Worm (Caenorhabditis elegans) whole organism, young adult: ENCODE measurements around the gene hpo-25.

Experiments
- B0261.1 ChIP-seq: sonication (generic microtip); optimal IDR thresholded peaks from 2 replicates; lab custom pipeline; 2016; ENCODE audit warnings: mild to moderate bottlenecking, missing genetic modification characterization, moderate library complexity, missing compliant biosample characterization
- F23B12.7 ChIP-seq: sonication (generic microtip); optimal IDR thresholded peaks from 2 replicates; lab custom pipeline; 2017; ENCODE audit warnings: missing genetic modification characterization, mild to moderate bottlenecking, missing compliant biosample characterization, antibody characterized with exemption, moderate library complexity; ENCODE audit not compliant: insufficient read depth
- F33H1.4 ChIP-seq: fragments of 200-800 bp; sonication (Bioruptor generic); IDR thresholded peaks from 2 replicates; pipeline ENCODE4 v1.3.6; 2022; ENCODE audit warnings: missing genetic modification reagents, missing genetic modification characterization, missing compliant biosample characterization
- T07F8.4 ChIP-seq: sonication (generic microtip); optimal IDR thresholded peaks from 2 replicates; lab custom pipeline; 2016; ENCODE audit warnings: mild to moderate bottlenecking, missing genetic modification characterization, moderate library complexity, missing compliant biosample characterization
- T26A5.8 ChIP-seq: sonication (generic microtip); optimal IDR thresholded peaks from 2 replicates; lab custom pipeline; 2016; ENCODE audit warnings: missing genetic modification characterization, missing compliant biosample characterization
- Y95B8A.8 ChIP-seq: fragments of 200-800 bp; sonication (Bioruptor generic); IDR thresholded peaks from 2 replicates; pipeline ENCODE4 v1.3.6; 2022; ENCODE audit warnings: missing genetic modification reagents, missing genetic modification characterization, missing compliant biosample characterization
- aptf-3 ChIP-seq: fragments of 200-800 bp; sonication (Bioruptor generic); IDR thresholded peaks from 2 replicates; pipeline ENCODE4 v1.3.6; 2022; ENCODE audit warnings: missing genetic modification characterization, missing compliant biosample characterization
- attf-5 ChIP-seq: fragments of 200-800 bp; sonication (Bioruptor generic); optimal IDR thresholded peaks from 2 replicates; lab custom pipeline; 2018; ENCODE audit warnings: mild to moderate bottlenecking, missing genetic modification characterization, missing compliant biosample characterization
- bed-1 ChIP-seq: fragments of 200-800 bp; sonication (Bioruptor generic); IDR thresholded peaks from 2 replicates; pipeline ENCODE4 v1.3.6; 2022; ENCODE audit warnings: missing genetic modification reagents, missing genetic modification characterization, missing compliant biosample characterization
- bed-2 ChIP-seq: fragments of 200-800 bp; sonication (Bioruptor generic); IDR thresholded peaks from 2 replicates; pipeline ENCODE4 v1.3.6; 2022; ENCODE audit warnings: missing genetic modification reagents, missing genetic modification characterization, missing compliant biosample characterization
- ccch-3 ChIP-seq: fragments of 200-800 bp; sonication (Bioruptor generic); optimal IDR thresholded peaks from 2 replicates; lab custom pipeline; 2018; ENCODE audit warnings: mild to moderate bottlenecking, missing genetic modification characterization, missing compliant biosample characterization
- cebp-1 ChIP-seq, 2 experiments: fragments of 200-800 bp in 1 of 2; sonication (Bioruptor generic) in 1 of 2; sonication (generic microtip) in 1 of 2; IDR thresholded peaks in 1 of 2; optimal IDR thresholded peaks in 1 of 2; 2 replicates each; pipeline versions ENCODE4 v1.3.6 to Lab custom; 2017 to 2022; ENCODE audit warnings: missing compliant biosample characterization in 2 of 2, missing genetic modification characterization in 2 of 2, mild to moderate bottlenecking in 1 of 2, missing genetic modification reagents in 1 of 2, moderate library complexity in 1 of 2
- cebp-2 ChIP-seq: fragments of 200-800 bp; sonication (Bioruptor generic); IDR thresholded peaks from 2 replicates; pipeline ENCODE4 v1.3.6; 2022; ENCODE audit warnings: missing genetic modification characterization, missing compliant biosample characterization
- ceh-100 ChIP-seq: fragments of 200-800 bp; sonication (Bioruptor generic); IDR thresholded peaks from 2 replicates; pipeline ENCODE4 v1.3.6; 2022; ENCODE audit warnings: missing genetic modification reagents, missing genetic modification characterization, missing compliant biosample characterization
- ceh-27 ChIP-seq: fragments of 200-800 bp; sonication (Bioruptor generic); optimal IDR thresholded peaks from 2 replicates; lab custom pipeline; 2018; ENCODE audit warnings: mild to moderate bottlenecking, missing genetic modification characterization, moderate library complexity, missing compliant biosample characterization
- dpff-1 ChIP-seq: sonication (generic microtip); optimal IDR thresholded peaks from 2 replicates; lab custom pipeline; 2017; ENCODE audit warnings: mild to moderate bottlenecking, missing genetic modification characterization, missing compliant biosample characterization
- efl-1 ChIP-seq: fragments of 150-350 bp; optimal IDR thresholded peaks from 2 replicates; lab custom pipeline; 2014; ENCODE audit warnings: missing biosample characterization, missing genetic modification reagents, missing genetic modification characterization
- egrh-3 ChIP-seq: fragments of 200-800 bp; sonication (Bioruptor generic); IDR thresholded peaks from 2 replicates; pipeline ENCODE4 v1.3.6; 2022; ENCODE audit warnings: missing genetic modification reagents, missing genetic modification characterization, missing compliant biosample characterization
- hlh-26 ChIP-seq: fragments of 200-800 bp; sonication (Bioruptor generic); conservative IDR thresholded peaks from 2 replicates; pipeline ENCODE4 v1.3.6; 2022; ENCODE audit warnings: missing genetic modification reagents, missing genetic modification characterization, missing compliant biosample characterization
- hrde-1 ChIP-seq: sonication (generic microtip); optimal IDR thresholded peaks from 2 replicates; lab custom pipeline; 2016; ENCODE audit warnings: missing genetic modification characterization, mild to moderate bottlenecking, missing compliant biosample characterization, moderate library complexity, missing genotype, missing genetic modification reagents, borderline replicate concordance
- lag-1 ChIP-seq: fragments of 200-800 bp; sonication (Bioruptor generic); IDR thresholded peaks from 2 replicates; pipeline ENCODE4 v1.3.6; 2022; ENCODE audit warnings: missing genetic modification reagents, missing genetic modification characterization, missing compliant biosample characterization
- let-526 ChIP-seq: fragments of 200-800 bp; sonication (Bioruptor generic); IDR thresholded peaks from 2 replicates; pipeline ENCODE4 v1.3.6; 2022; ENCODE audit warnings: missing genetic modification reagents, missing genetic modification characterization, missing compliant biosample characterization
- let-607 ChIP-seq, 2 experiments: fragments of 200-800 bp in 1 of 2; sonication (Bioruptor generic) in 1 of 2; sonication (generic microtip) in 1 of 2; optimal IDR thresholded peaks; 2 replicates each; lab custom pipeline; 2016 to 2018; ENCODE audit warnings: mild to moderate bottlenecking in 2 of 2, missing compliant biosample characterization in 2 of 2, missing genetic modification characterization in 2 of 2, moderate library complexity in 2 of 2, missing genotype in 1 of 2
- lin-26 ChIP-seq: fragments of 200-800 bp; sonication (Bioruptor generic); IDR thresholded peaks from 2 replicates; pipeline ENCODE4 v1.3.6; 2022; ENCODE audit warnings: missing genetic modification reagents, missing genetic modification characterization, missing compliant biosample characterization
- mcd-1 ChIP-seq: fragments of 200-800 bp; sonication (Bioruptor generic); IDR thresholded peaks from 2 replicates; pipeline ENCODE4 v1.3.6; 2022; ENCODE audit warnings: missing genetic modification reagents, missing genetic modification characterization, missing compliant biosample characterization
- nfya-1 ChIP-seq: sonication (generic microtip); optimal IDR thresholded peaks from 2 replicates; lab custom pipeline; 2017; ENCODE audit warnings: antibody characterized with exemption, missing compliant biosample characterization, missing genetic modification characterization, borderline replicate concordance; ENCODE audit not compliant: insufficient read depth
- nfya-2 ChIP-seq: fragments of 200-800 bp; sonication (Bioruptor generic); IDR thresholded peaks from 2 replicates; pipeline ENCODE4 v1.3.6; 2022; ENCODE audit warnings: missing genetic modification reagents, missing genetic modification characterization, missing compliant biosample characterization
- nhr-179 ChIP-seq: sonication (generic microtip); optimal IDR thresholded peaks from 2 replicates; lab custom pipeline; 2016; ENCODE audit warnings: mild to moderate bottlenecking, missing genetic modification characterization, missing compliant biosample characterization
- nhr-80 ChIP-seq: sonication (generic microtip); optimal IDR thresholded peaks from 2 replicates; lab custom pipeline; 2016; ENCODE audit warnings: missing genetic modification characterization, missing compliant biosample characterization
- sdz-38 ChIP-seq: sonication (generic microtip); optimal IDR thresholded peaks from 2 replicates; lab custom pipeline; 2016; ENCODE audit warnings: missing genotype, missing genetic modification characterization, missing compliant biosample characterization
- tlf-1 ChIP-seq: fragments of 200-800 bp; sonication (Bioruptor generic); optimal IDR thresholded peaks from 2 replicates; lab custom pipeline; 2018; ENCODE audit warnings: mild to moderate bottlenecking, missing genetic modification characterization, missing compliant biosample characterization
- zfh-2 ChIP-seq: fragments of 200-800 bp; sonication (Bioruptor generic); conservative IDR thresholded peaks from 2 replicates; pipeline ENCODE4 v1.3.6; 2022; ENCODE audit warnings: missing genetic modification reagents, missing genetic modification characterization, missing compliant biosample characterization
- ztf-25 ChIP-seq: fragments of 200-800 bp; sonication (Bioruptor generic); IDR thresholded peaks from 2 replicates; pipeline ENCODE4 v1.3.6; 2022; ENCODE audit warnings: missing genetic modification reagents, missing genetic modification characterization, missing compliant biosample characterization
- ztf-28 ChIP-seq: fragments of 200-800 bp; sonication (Bioruptor generic); IDR thresholded peaks from 2 replicates; pipeline ENCODE4 v1.3.6; 2022; ENCODE audit warnings: missing genetic modification reagents, missing genetic modification characterization, missing compliant biosample characterization
- ztf-3 ChIP-seq: fragments of 200-800 bp; sonication (Bioruptor generic); optimal IDR thresholded peaks from 2 replicates; lab custom pipeline; 2018; ENCODE audit warnings: mild to moderate bottlenecking, missing genetic modification characterization, missing compliant biosample characterization

The hpo-25 gene

DNA sequence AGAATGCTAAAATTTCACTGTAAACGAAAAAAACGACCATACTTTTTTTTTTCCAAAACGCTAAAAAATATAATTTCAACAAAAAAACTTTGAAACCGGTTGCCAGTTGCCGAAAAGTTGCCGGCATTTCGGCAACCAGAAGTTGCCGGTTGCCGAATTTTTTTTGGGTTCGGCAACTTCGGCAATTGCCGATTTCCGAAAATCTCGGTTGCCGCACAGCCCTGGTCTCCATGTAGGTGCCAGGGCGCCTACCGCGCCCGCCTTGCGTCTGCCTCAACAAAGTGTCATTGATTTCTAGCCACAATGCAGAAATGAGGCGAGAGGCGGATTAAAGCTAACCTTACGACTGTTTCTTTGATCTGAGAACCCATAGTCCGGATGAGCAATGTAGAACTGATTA lies 42.0 kb downstream of the hpo-25 start:
- TF ChIP-seq zfh-2: peak; percentile 63
- no peak for TF ChIP-seq lag-1 (GFP tag; lab: Robert Waterston, UW)
- no peak for TF ChIP-seq F23B12.7 (tag; lab: Kevin White, UChicago)
- TF ChIP-seq bed-2: no peak
- TF ChIP-seq aptf-3 (GFP tag; lab: Robert Waterston, UW): no peak
- TF ChIP-seq nfya-2 (GFP tag; lab: Robert Waterston, UW): 0 out of 2 replicates have a peak, but pooled peaks have one; percentile 15
- TF ChIP-seq nhr-179 (tag; lab: Kevin White, UChicago): no peak
- TF ChIP-seq, all 124 proteins: peak for 2

DNA sequence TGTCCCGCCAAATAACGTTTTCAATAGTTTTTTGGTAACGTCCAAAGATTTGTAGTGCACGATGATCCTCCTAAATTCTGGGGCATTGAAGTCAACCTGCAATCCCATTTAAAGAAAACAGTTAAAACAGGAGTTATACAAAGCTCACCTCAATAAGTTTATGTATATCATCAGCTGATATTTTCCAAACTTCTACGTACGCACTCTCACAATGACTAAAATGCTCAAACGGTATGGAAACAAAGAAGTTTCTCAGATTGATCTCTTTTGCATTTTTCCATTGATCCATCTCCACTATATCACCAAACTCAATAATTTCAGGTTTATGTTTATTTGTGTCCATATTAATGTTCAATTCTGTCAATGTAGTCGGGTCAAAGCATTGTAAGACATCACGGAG lies 42.5 kb downstream of the hpo-25 start:
- TF ChIP-seq ccch-3 (GFP tag; lab: Kevin White, UChicago) (no peak), hlh-26 (GFP tag; lab: Robert Waterston, UW) (no peak), lin-26 (GFP tag; lab: Robert Waterston, UW) (no peak), let-526 (GFP tag; lab: Robert Waterston, UW) (no peak), tlf-1 (no peak), nfya-1 (tag; lab: Kevin White, UChicago) (no peak), ztf-25 (GFP tag; lab: Robert Waterston, UW) (no peak), sdz-38 (tag; lab: Kevin White, UChicago) (no peak), Y95B8A.8 (GFP tag; lab: Robert Waterston, UW) (no peak), hrde-1 (tag; lab: Kevin White, UChicago) (no peak), cebp-2 (GFP tag; lab: Robert Waterston, UW) (no peak), egrh-3 (GFP tag; lab: Robert Waterston, UW) (no peak), F33H1.4 (no peak), ztf-28 (no peak), ceh-100 (GFP tag; lab: Robert Waterston, UW) (no peak), bed-2 (no peak), cebp-1 (GFP tag; IDR thresholded peaks at IDR 0.05; lab: Robert Waterston, UW) (no peak), cebp-1 (tag; optimal IDR thresholded peaks at IDR 0.05; lab: Kevin White, UChicago) (no peak), B0261.1 (tag; lab: Kevin White, UChicago) (no peak)

DNA sequence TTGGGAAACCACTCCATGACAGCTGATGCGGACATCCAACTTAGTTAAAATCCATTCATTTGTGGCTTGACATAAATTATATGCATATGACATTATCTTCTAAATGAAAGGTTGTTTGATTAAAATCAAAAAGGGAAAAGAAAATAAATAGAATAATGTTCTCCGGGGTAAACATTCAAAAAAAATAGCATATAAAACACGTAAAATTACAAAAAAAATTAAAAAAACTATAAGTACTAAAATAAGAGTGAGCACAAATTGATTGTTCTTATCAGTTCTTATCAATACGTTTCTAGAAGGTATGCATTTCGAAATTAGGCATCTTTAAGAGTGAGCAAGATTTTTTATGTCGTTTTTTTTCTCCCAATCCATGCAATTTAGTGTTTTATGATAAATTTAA lies 43.6 kb downstream of the hpo-25 start, which contains the start of gene fbxa-182:
Gene fbxa-182, minus strand, starts transcription at position 101 of the 400 bp plus-strand sequence.
- TF ChIP-seq let-526 (GFP tag; lab: Robert Waterston, UW) (no peak), efl-1 (no peak), ceh-27 (GFP tag; lab: Kevin White, UChicago) (no peak), mcd-1 (GFP tag; lab: Robert Waterston, UW) (no peak), T07F8.4 (no peak), let-607 (tag; optimal IDR thresholded peaks at IDR 0.05; lab: Kevin White, UChicago) (no peak), bed-1 (GFP tag; lab: Robert Waterston, UW) (no peak)

DNA sequence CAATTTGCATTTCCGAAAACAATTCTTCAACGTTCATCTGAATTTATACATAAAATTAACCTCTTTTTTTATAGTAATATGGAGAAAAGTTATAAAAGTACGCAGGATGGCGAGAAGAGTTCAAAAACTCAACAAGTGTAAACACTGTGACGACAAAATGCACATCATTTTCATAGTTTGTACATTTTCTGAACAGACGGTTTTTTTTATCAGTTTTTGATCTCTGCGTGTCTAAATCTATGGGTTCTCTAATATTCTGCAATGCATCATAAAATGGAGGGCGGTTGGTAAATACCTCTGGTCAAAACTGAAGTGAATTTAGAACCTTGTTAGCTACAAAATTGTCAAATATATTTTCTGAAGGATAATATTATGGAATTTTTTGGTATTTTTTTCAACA lies 46.4 kb downstream of the hpo-25 start, which contains the start of gene fbxa-4:
Gene fbxa-4, minus strand, starts transcription at position 93 of the 400 bp plus-strand sequence.
- TF ChIP-seq T26A5.8 (tag; lab: Kevin White, UChicago): no peak
- no peak for TF ChIP-seq ztf-3
- TF ChIP-seq nhr-80 (tag; lab: Kevin White, UChicago): peak; percentile 54
- no peak for TF ChIP-seq attf-5 (GFP tag; lab: Kevin White, UChicago)
- no peak for TF ChIP-seq dpff-1 (tag; lab: Kevin White, UChicago)
